Worm (Caenorhabditis elegans) whole organism, mixed stage, embryonic: ENCODE measurements around the gene C50B8.5.

Experiments
- M03D4.4 ChIP-seq: sonication (generic microtip); optimal IDR thresholded peaks from 2 replicates; lab custom pipeline; 2017; ENCODE audit warnings: mild to moderate bottlenecking, missing genetic modification characterization, missing compliant biosample characterization
- ceh-39 ChIP-seq: fragments of 150-350 bp; optimal IDR thresholded peaks from 2 replicates; lab custom pipeline; 2014; ENCODE audit warnings: missing biosample characterization, missing genetic modification characterization
- elt-1 ChIP-seq: sonication (generic microtip); optimal IDR thresholded peaks from 2 replicates; lab custom pipeline; 2017; ENCODE audit warnings: missing genetic modification characterization, mild to moderate bottlenecking, missing compliant biosample characterization, antibody characterized with exemption, moderate library complexity, borderline replicate concordance; ENCODE audit not compliant: insufficient read depth
- flh-1 ChIP-seq: fragments of 200-800 bp; sonication (Bioruptor generic); optimal IDR thresholded peaks from 2 replicates; lab custom pipeline; 2018; ENCODE audit warnings: mild to moderate bottlenecking, missing genetic modification characterization, moderate library complexity, missing compliant biosample characterization
- mep-1 ChIP-seq: fragments of 150-350 bp; optimal IDR thresholded peaks from 2 replicates; lab custom pipeline; 2017; ENCODE audit warnings: missing biosample characterization, missing genetic modification reagents, missing genetic modification characterization, inconsistent platforms
- mls-2 ChIP-seq: sonication (generic microtip); optimal IDR thresholded peaks from 2 replicates; lab custom pipeline; 2016; ENCODE audit warnings: mild to moderate bottlenecking, missing genetic modification characterization, moderate library complexity, missing compliant biosample characterization
- nhr-12 ChIP-seq: fragments of 150-350 bp; optimal IDR thresholded peaks from 2 replicates; lab custom pipeline; 2014; ENCODE audit warnings: missing biosample characterization, missing genetic modification characterization
- nhr-237 ChIP-seq: fragments of 150-350 bp; optimal IDR thresholded peaks from 2 replicates; lab custom pipeline; 2014; ENCODE audit warnings: missing biosample characterization, missing genetic modification characterization
- snpc-4 ChIP-seq: fragments of 150-350 bp; optimal IDR thresholded peaks from 2 replicates; lab custom pipeline; 2014; ENCODE audit warnings: missing biosample characterization, missing genetic modification characterization
- unc-62 ChIP-seq: fragments of 150-350 bp; optimal IDR thresholded peaks from 2 replicates; lab custom pipeline; 2014; ENCODE audit warnings: missing biosample characterization, missing genetic modification reagents, missing genetic modification characterization
- ztf-11 ChIP-seq: fragments of 150-350 bp; optimal IDR thresholded peaks from 2 replicates; lab custom pipeline; 2014; ENCODE audit warnings: missing biosample characterization, missing genetic modification characterization

DNA sequence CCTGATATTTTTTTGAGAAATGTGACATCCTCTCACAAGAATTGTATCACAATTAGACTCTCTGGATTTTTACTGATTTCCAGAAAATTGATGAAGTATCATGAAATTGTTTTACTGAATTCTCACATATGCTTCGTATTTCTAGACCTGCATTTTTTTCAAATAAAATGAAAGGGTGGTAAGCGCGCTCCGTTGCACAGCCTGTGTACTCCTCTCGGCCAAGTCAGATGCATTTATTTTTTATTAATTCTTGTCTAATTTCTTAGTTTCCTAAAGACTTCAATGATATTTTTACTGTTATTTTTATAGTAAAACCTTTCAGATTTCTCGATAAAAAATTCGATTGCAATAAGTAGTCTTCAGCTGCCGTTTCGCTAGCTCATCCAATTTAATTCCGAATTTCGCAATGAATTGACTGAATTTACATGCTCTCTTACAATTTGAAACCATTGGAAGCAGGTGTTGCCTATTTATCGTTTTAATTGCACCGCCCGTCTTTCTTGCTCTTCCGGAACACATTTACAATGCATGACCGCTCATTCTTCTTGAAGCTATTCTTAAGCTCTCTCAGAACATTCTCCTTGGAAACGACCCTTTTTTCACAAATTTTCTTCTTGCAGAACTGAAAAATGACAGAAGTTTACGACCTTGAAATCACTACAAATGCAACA is 10.9 kb downstream of the C50B8.5 start, which contains the start of gene tbcb-1:
- TF ChIP-seq unc-62 (GFP tag; lab: Kevin White, UChicago) = no peak
- TF ChIP-seq mep-1 (tag; lab: Kevin White, UChicago) = no peak
- no peak for TF ChIP-seq mls-2
- no peak for TF ChIP-seq ztf-11 (tag; lab: Kevin White, UChicago)
- TF ChIP-seq M03D4.4 (tag; lab: Kevin White, UChicago) = no peak
- TF ChIP-seq nhr-12 (tag; lab: Kevin White, UChicago) = no peak
- TF ChIP-seq ceh-39 (tag; lab: Kevin White, UChicago) = no peak
- TF ChIP-seq flh-1 = no peak
- TF ChIP-seq elt-1 = no peak
- no peak for TF ChIP-seq nhr-237 (tag; lab: Kevin White, UChicago)
- TF ChIP-seq snpc-4 (tag; lab: Kevin White, UChicago) = no peak
